Worm (Caenorhabditis elegans): ENCODE data around the gene nex-4.

nex-4 gene

DNA sequence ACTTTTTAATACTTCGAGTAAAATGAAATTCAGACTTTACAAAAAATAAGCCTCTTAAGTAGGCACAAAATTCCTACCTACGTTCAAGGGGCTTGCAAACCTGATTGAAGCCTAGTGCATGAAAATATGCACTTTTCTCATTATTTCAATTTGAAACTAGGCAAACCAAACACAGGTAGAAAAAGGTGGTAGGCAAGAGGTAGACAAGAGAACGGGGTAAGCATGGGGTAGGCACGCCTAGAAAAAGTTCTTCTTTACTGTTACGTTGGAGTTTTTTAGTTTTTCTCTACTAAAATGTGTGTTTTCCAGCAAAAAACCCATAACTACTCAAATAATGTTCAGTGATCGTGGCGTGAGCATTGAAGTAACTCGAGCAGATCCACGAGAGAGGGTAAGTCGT is at the start of gene nex-4:
Gene nex-4, plus strand, starts transcription at position 301 of the 400 bp plus-strand sequence.
- TF ChIP-seq ceh-36 (tag; optimal IDR thresholded peaks at IDR 0.05) (no peak), ets-7 (tag; optimal IDR thresholded peaks at IDR 0.05) (no peak), aly-1 (tag; optimal IDR thresholded peaks at IDR 0.05) (no peak), tbx-11 (GFP tag; IDR thresholded peaks at IDR 0.05) (no peak), pes-1 (GFP tag; IDR thresholded peaks at IDR 0.05) (no peak), F13C5.2 (tag; optimal IDR thresholded peaks at IDR 0.05) (no peak)

DNA sequence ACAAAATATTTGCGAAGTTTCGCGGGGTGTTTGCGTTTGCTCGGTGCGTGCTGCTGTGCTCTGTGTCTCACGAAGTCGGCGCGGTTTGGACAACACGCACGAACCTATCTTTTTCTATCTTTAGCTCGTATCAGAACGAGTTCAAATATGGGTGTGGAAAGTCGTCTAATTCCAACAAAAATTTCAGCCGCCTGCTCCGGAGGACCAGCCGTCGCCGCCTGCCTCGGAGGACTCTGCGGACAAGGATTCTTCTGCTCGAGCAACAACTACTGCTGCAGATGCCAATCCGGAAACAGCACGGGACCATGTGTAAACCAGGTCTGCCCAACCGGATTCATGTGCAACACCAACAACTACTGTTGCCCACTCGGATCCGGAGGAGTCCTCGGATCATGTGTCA is 49.3 kb upstream of the nex-4 start:
- no peak for TF ChIP-seq ceh-36 (tag; optimal IDR thresholded peaks at IDR 0.05)
- no peak for TF ChIP-seq tbx-37 (GFP tag; conservative IDR thresholded peaks at IDR 0.05)
- no peak for TF ChIP-seq scrt-1 (GFP tag; IDR thresholded peaks at IDR 0.05)
- no peak for TF ChIP-seq ceh-13 (GFP tag; optimal IDR thresholded peaks at IDR 0.05)
- no peak for TF ChIP-seq aly-1 (tag; optimal IDR thresholded peaks at IDR 0.05)
- no peak for TF ChIP-seq sea-1 (GFP tag; conservative IDR thresholded peaks at IDR 0.05)
- TF ChIP-seq tbx-11 (GFP tag; IDR thresholded peaks at IDR 0.05): no peak
- TF ChIP-seq hnd-1 (tag; optimal IDR thresholded peaks at IDR 0.05): no peak
- no peak for TF ChIP-seq hmbx-1 (tag; optimal IDR thresholded peaks at IDR 0.05)
- TF ChIP-seq flt-1 (GFP tag; IDR thresholded peaks at IDR 0.05): no peak
- TF ChIP-seq ets-7 (tag; optimal IDR thresholded peaks at IDR 0.05): no peak

DNA sequence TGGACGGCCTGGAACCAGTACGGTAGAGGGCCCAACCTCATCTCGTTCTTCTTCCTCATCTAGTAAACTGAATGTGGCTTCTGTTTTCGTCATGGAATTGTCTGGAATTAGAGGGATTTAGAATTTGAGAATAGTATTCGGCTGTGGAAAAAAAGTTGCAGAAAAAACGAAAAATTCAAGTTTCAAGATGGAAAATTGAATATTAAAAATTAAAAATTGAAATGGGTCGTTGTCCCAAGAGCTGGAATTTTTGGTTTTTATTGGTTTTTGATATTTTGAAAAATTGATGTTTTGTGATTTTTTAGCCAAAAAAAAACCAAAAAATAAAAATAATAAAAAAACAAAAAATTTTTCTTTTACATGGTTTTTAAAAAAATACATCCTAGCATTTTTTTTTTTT is 45.4 kb upstream of the nex-4 start, which contains the start of gene R02F11.3:
Gene R02F11.3, minus strand, starts transcription at position 101 of the 400 bp plus-strand sequence.
- no peak for TF ChIP-seq tbx-37 (GFP tag; conservative IDR thresholded peaks at IDR 0.05)
- TF ChIP-seq tbx-11 (GFP tag; IDR thresholded peaks at IDR 0.05): no peak
- no peak for TF ChIP-seq pes-1 (GFP tag; IDR thresholded peaks at IDR 0.05)
- no peak for TF ChIP-seq flt-1 (GFP tag; IDR thresholded peaks at IDR 0.05)
- no peak for TF ChIP-seq ama-1 (optimal IDR thresholded peaks at IDR 0.05)
- no peak for TF ChIP-seq hnd-1 (tag; optimal IDR thresholded peaks at IDR 0.05)
- no peak for TF ChIP-seq tra-4 (tag; optimal IDR thresholded peaks at IDR 0.05)
- no peak for TF ChIP-seq ets-7 (tag; optimal IDR thresholded peaks at IDR 0.05)
- no peak for TF ChIP-seq ceh-13 (GFP tag; optimal IDR thresholded peaks at IDR 0.05)
- TF ChIP-seq scrt-1 (GFP tag; IDR thresholded peaks at IDR 0.05): no peak
- no peak for TF ChIP-seq hmbx-1 (tag; optimal IDR thresholded peaks at IDR 0.05)
- no peak for TF ChIP-seq aly-1 (tag; optimal IDR thresholded peaks at IDR 0.05)
- no peak for TF ChIP-seq hmg-4 (GFP tag; optimal IDR thresholded peaks at IDR 0.05)
- no peak for TF ChIP-seq B0310.2 (tag; optimal IDR thresholded peaks at IDR 0.05)
- no peak for TF ChIP-seq sea-1 (GFP tag; conservative IDR thresholded peaks at IDR 0.05)
- TF ChIP-seq ceh-36 (tag; optimal IDR thresholded peaks at IDR 0.05): no peak
- TF ChIP-seq F13C5.2 (tag; optimal IDR thresholded peaks at IDR 0.05): no peak

DNA sequence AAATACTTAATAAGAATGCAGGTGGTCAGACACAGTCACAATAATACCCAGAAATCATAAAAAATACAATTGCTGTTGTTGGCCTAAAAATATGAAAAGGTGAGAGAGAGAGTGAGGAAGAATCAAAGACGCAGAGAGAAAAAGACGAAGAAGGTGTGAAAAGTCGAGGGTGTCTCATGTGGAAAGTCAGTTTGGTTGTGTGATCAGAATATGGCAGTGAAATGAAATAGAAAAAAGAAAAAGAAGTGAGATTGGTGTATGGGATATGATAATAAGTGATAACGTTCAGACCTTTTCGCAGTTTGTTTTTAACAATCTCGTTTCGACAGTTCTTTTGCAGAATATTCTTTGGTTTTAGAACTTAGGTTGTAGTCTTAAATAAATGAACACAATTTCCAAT is 44.4 kb upstream of the nex-4 start:
- TF ChIP-seq hnd-1 (tag; optimal IDR thresholded peaks at IDR 0.05): no peak
- no peak for TF ChIP-seq tbx-37 (GFP tag; conservative IDR thresholded peaks at IDR 0.05)
- TF ChIP-seq ama-1 (optimal IDR thresholded peaks at IDR 0.05): no peak
- no peak for TF ChIP-seq tbx-11 (GFP tag; IDR thresholded peaks at IDR 0.05)
- TF ChIP-seq tra-4 (tag; optimal IDR thresholded peaks at IDR 0.05): no peak
- no peak for TF ChIP-seq ceh-36 (tag; optimal IDR thresholded peaks at IDR 0.05)
- TF ChIP-seq hmg-4 (GFP tag; optimal IDR thresholded peaks at IDR 0.05): no peak
- TF ChIP-seq sea-1 (GFP tag; conservative IDR thresholded peaks at IDR 0.05): no peak
- TF ChIP-seq ceh-13 (GFP tag; optimal IDR thresholded peaks at IDR 0.05): no peak
- TF ChIP-seq F13C5.2 (tag; optimal IDR thresholded peaks at IDR 0.05): no peak
- no peak for TF ChIP-seq aly-1 (tag; optimal IDR thresholded peaks at IDR 0.05)
- no peak for TF ChIP-seq pes-1 (GFP tag; IDR thresholded peaks at IDR 0.05)
- TF ChIP-seq ets-7 (tag; optimal IDR thresholded peaks at IDR 0.05): no peak
- no peak for TF ChIP-seq flt-1 (GFP tag; IDR thresholded peaks at IDR 0.05)
- no peak for TF ChIP-seq B0310.2 (tag; optimal IDR thresholded peaks at IDR 0.05)
- no peak for TF ChIP-seq scrt-1 (GFP tag; IDR thresholded peaks at IDR 0.05)
- no peak for TF ChIP-seq hmbx-1 (tag; optimal IDR thresholded peaks at IDR 0.05)

- TF ChIP-seq tra-4 (tag; optimal IDR thresholded peaks at IDR 0.05): no peak
- TF ChIP-seq hmg-4 (GFP tag; optimal IDR thresholded peaks at IDR 0.05): peak; percentile 54
These were observed 40.6 kb upstream of the nex-4 start for ce11 chrV:4810653-4811052.

ce11 chrV:4813825-4814224 is 37.4 kb upstream of the nex-4 start:
- no peak for TF ChIP-seq B0310.2 (tag; optimal IDR thresholded peaks at IDR 0.05)
- no peak for TF ChIP-seq sea-1 (GFP tag; conservative IDR thresholded peaks at IDR 0.05)
- TF ChIP-seq scrt-1 (GFP tag; IDR thresholded peaks at IDR 0.05): no peak
- TF ChIP-seq aly-1 (tag; optimal IDR thresholded peaks at IDR 0.05): no peak
- TF ChIP-seq hnd-1 (tag; optimal IDR thresholded peaks at IDR 0.05): no peak
- TF ChIP-seq hmbx-1 (tag; optimal IDR thresholded peaks at IDR 0.05): no peak
- TF ChIP-seq pes-1 (GFP tag; IDR thresholded peaks at IDR 0.05): no peak
- TF ChIP-seq tbx-11 (GFP tag; IDR thresholded peaks at IDR 0.05): no peak
- TF ChIP-seq tra-4 (tag; optimal IDR thresholded peaks at IDR 0.05): no peak
- TF ChIP-seq ceh-13 (GFP tag; optimal IDR thresholded peaks at IDR 0.05): no peak
- TF ChIP-seq tbx-37 (GFP tag; conservative IDR thresholded peaks at IDR 0.05): no peak
- TF ChIP-seq hmg-4 (GFP tag; optimal IDR thresholded peaks at IDR 0.05): no peak

- TF ChIP-seq sea-1 (GFP tag; conservative IDR thresholded peaks at IDR 0.05) (no peak), ama-1 (optimal IDR thresholded peaks at IDR 0.05) (no peak), F13C5.2 (tag; optimal IDR thresholded peaks at IDR 0.05) (no peak), tbx-11 (GFP tag; IDR thresholded peaks at IDR 0.05) (no peak), pes-1 (GFP tag; IDR thresholded peaks at IDR 0.05) (no peak), hnd-1 (tag; optimal IDR thresholded peaks at IDR 0.05) (no peak), scrt-1 (GFP tag; IDR thresholded peaks at IDR 0.05) (no peak), tra-4 (tag; optimal IDR thresholded peaks at IDR 0.05) (no peak), aly-1 (tag; optimal IDR thresholded peaks at IDR 0.05) (no peak), tbx-37 (GFP tag; conservative IDR thresholded peaks at IDR 0.05) (no peak), ceh-36 (tag; optimal IDR thresholded peaks at IDR 0.05) (no peak), hmg-4 (GFP tag; optimal IDR thresholded peaks at IDR 0.05) (no peak), ceh-13 (GFP tag; optimal IDR thresholded peaks at IDR 0.05) (no peak), ets-7 (tag; optimal IDR thresholded peaks at IDR 0.05) (no peak), B0310.2 (tag; optimal IDR thresholded peaks at IDR 0.05) (no peak), hmbx-1 (tag; optimal IDR thresholded peaks at IDR 0.05) (no peak), flt-1 (GFP tag; IDR thresholded peaks at IDR 0.05) (no peak)
These were observed 32.7 kb upstream of the nex-4 start, which contains the start of gene ccep-97 for ce11 chrV:4818563-4818962. Gene ccep-97, minus strand, starts transcription at chrV:4818663.
